Fruit fly (Drosophila melanogaster) whole organism, embryonic: ENCODE data around the gene CG9150.

ENCODE experiments used
- Ada2b ChIP-seq: fragments of 200-800 bp; sonication (Bioruptor generic); IDR thresholded peaks from 2 replicates; pipeline ENCODE4 v1.3.6; 2022; ENCODE audit warnings: missing biosample characterization, missing genetic modification characterization
- Antp ChIP-seq: fragments of 200-800 bp; sonication (Bioruptor generic); optimal IDR thresholded peaks from 3 replicates; lab custom pipeline; 2016; ENCODE audit warnings: missing biosample characterization, missing genetic modification characterization
- B-H2 ChIP-seq: fragments of 200-800 bp; sonication (Bioruptor generic); optimal IDR thresholded peaks from 2 replicates; lab custom pipeline; 2018; ENCODE audit warnings: missing biosample characterization, mild to moderate bottlenecking, missing genetic modification characterization
- CG10959 ChIP-seq: fragments of 200-800 bp; sonication (Bioruptor generic); IDR thresholded peaks from 2 replicates; pipeline ENCODE4 v1.3.6; 2022; ENCODE audit warnings: missing biosample characterization, missing genetic modification characterization
- CG11085 ChIP-seq: fragments of 200-800 bp; sonication (Bioruptor generic); IDR thresholded peaks from 2 replicates; pipeline ENCODE4 v1.3.6; 2022; ENCODE audit warnings: missing biosample characterization, missing genetic modification characterization
- CG13775 ChIP-seq: fragments of 200-800 bp; sonication (Bioruptor generic); optimal IDR thresholded peaks from 3 replicates; lab custom pipeline; 2017; ENCODE audit warnings: missing biosample characterization, mild to moderate bottlenecking, missing genetic modification characterization
- CG13894 ChIP-seq: fragments of 200-800 bp; sonication (Bioruptor generic); optimal IDR thresholded peaks from 3 replicates; lab custom pipeline; 2018; ENCODE audit warnings: missing biosample characterization, mild to moderate bottlenecking, missing genetic modification characterization, moderate library complexity
- CG14014 ChIP-seq: fragments of 200-800 bp; sonication (Bioruptor generic); IDR thresholded peaks from 2 replicates; pipeline ENCODE4 v1.3.6; 2022; ENCODE audit warnings: missing biosample characterization, missing genetic modification characterization
- CG17359 ChIP-seq: fragments of 200-800 bp; sonication (Bioruptor generic); optimal IDR thresholded peaks from 3 replicates; lab custom pipeline; 2018; ENCODE audit warnings: missing biosample characterization, mild to moderate bottlenecking, missing genetic modification characterization, moderate library complexity
- CG1792 ChIP-seq: fragments of 200-800 bp; sonication (Bioruptor generic); optimal IDR thresholded peaks from 2 replicates; lab custom pipeline; 2016; ENCODE audit warnings: missing biosample characterization, missing genetic modification characterization
- CG2712 ChIP-seq: fragments of 200-800 bp; optimal IDR thresholded peaks from 3 replicates; lab custom pipeline; 2019; ENCODE audit warnings: missing biosample characterization, mild to moderate bottlenecking, missing genetic modification characterization, moderate library complexity
- CG3847 ChIP-seq: fragments of 200-800 bp; sonication (Bioruptor generic); IDR thresholded peaks from 2 replicates; pipeline ENCODE4 v1.3.6; 2022; ENCODE audit warnings: missing biosample characterization, missing genetic modification characterization
- CG4424 ChIP-seq: fragments of 200-800 bp; sonication (Bioruptor generic); optimal IDR thresholded peaks from 3 replicates; lab custom pipeline; 2016; ENCODE audit warnings: missing biosample characterization, missing genetic modification characterization
- CG4730 ChIP-seq: fragments of 200-800 bp; sonication (Bioruptor generic); IDR thresholded peaks from 2 replicates; pipeline ENCODE4 v1.3.6; 2022; ENCODE audit warnings: missing biosample characterization, missing genetic modification characterization
- CG7357 ChIP-seq: fragments of 200-800 bp; sonication (Bioruptor generic); IDR thresholded peaks from 3 replicates; pipeline ENCODE4 v1.3.6; 2022; ENCODE audit warnings: missing biosample characterization, missing genetic modification characterization
- CG8924 ChIP-seq: fragments of 200-800 bp; optimal IDR thresholded peaks from 3 replicates; lab custom pipeline; 2019; ENCODE audit warnings: missing biosample characterization, mild to moderate bottlenecking, missing genetic modification characterization, moderate library complexity
- CG8944 ChIP-seq: fragments of 200-800 bp; sonication (Bioruptor generic); optimal IDR thresholded peaks from 3 replicates; lab custom pipeline; 2016; ENCODE audit warnings: missing biosample characterization, missing genetic modification characterization
- CG9437 ChIP-seq: fragments of 200-800 bp; sonication (Bioruptor generic); optimal IDR thresholded peaks from 2 replicates; lab custom pipeline; 2018; ENCODE audit warnings: missing biosample characterization, mild to moderate bottlenecking, missing genetic modification characterization
- CkIIα-i1 ChIP-seq: fragments of 200-800 bp; sonication (Bioruptor generic); IDR thresholded peaks from 2 replicates; pipeline ENCODE4 v1.3.6; 2022; ENCODE audit warnings: missing biosample characterization, missing genetic modification characterization
- CoRest ChIP-seq: fragments of 200-800 bp; sonication (Bioruptor generic); optimal IDR thresholded peaks from 3 replicates; lab custom pipeline; 2018; ENCODE audit warnings: missing biosample characterization, mild to moderate bottlenecking, missing genetic modification characterization, moderate library complexity
- Dad ChIP-seq: fragments of 200-800 bp; sonication (Bioruptor generic); optimal IDR thresholded peaks from 3 replicates; lab custom pipeline; 2016; ENCODE audit warnings: missing biosample characterization, missing genetic modification characterization
- Drgx ChIP-seq: fragments of 200-800 bp; sonication (Bioruptor generic); IDR thresholded peaks from 2 replicates; pipeline ENCODE4 v1.3.6; 2022; ENCODE audit warnings: missing biosample characterization, missing genetic modification characterization
- E2f1 ChIP-seq: fragments of 200-800 bp; sonication (Bioruptor generic); IDR thresholded peaks from 2 replicates; pipeline ENCODE4 v1.3.6; 2022; ENCODE audit warnings: missing biosample characterization, missing genetic modification characterization
- Eip74EF ChIP-seq, 2 experiments: fragments of 200-800 bp in 1 of 2; fragments of >200 bp in 1 of 2; sonication (Bioruptor generic) in 1 of 2; optimal IDR thresholded peaks; 2 replicates each; lab custom pipeline; 2017 to 2019; ENCODE audit warnings: missing biosample characterization in 2 of 2, missing genetic modification characterization in 2 of 2, mild to moderate bottlenecking in 1 of 2, moderate library complexity in 1 of 2
- Fer1 ChIP-seq: fragments of 200-800 bp; sonication (Bioruptor generic); optimal IDR thresholded peaks from 2 replicates; lab custom pipeline; 2017; ENCODE audit warnings: missing biosample characterization, mild to moderate bottlenecking, missing genetic modification characterization
- MTF-1 ChIP-seq: fragments of 200-800 bp; sonication (Bioruptor generic); optimal IDR thresholded peaks from 2 replicates; lab custom pipeline; 2018; ENCODE audit warnings: missing biosample characterization, mild to moderate bottlenecking, missing genetic modification characterization, borderline replicate concordance
- NfI ChIP-seq: fragments of 200-800 bp; sonication (Bioruptor generic); optimal IDR thresholded peaks from 3 replicates; lab custom pipeline; 2018; ENCODE audit warnings: missing biosample characterization, mild to moderate bottlenecking, missing genetic modification characterization, moderate library complexity
- Sin3A ChIP-seq: fragments of >200 bp; optimal IDR thresholded peaks from 2 replicates; lab custom pipeline; 2018
- ash1 ChIP-seq: fragments of 200-800 bp; sonication (Bioruptor generic); optimal IDR thresholded peaks from 2 replicates; lab custom pipeline; 2018; ENCODE audit warnings: missing biosample characterization, mild to moderate bottlenecking, missing genetic modification characterization
- bbx ChIP-seq: fragments of 200-800 bp; sonication (Bioruptor generic); IDR thresholded peaks from 2 replicates; pipeline ENCODE4 v1.3.6; 2022; ENCODE audit warnings: missing biosample characterization, missing genetic modification characterization; ENCODE audit not compliant: partially characterized antibody
- bsh ChIP-seq, 2 experiments: fragments of 200-800 bp; sonication (Bioruptor generic); optimal IDR thresholded peaks; 2 replicates each; lab custom pipeline; 2017 to 2018; ENCODE audit warnings: mild to moderate bottlenecking in 2 of 2, missing biosample characterization in 2 of 2, missing genetic modification characterization in 2 of 2, moderate library complexity in 1 of 2
- ci ChIP-seq: fragments of 200-800 bp; sonication (Bioruptor generic); IDR thresholded peaks from 3 replicates; pipeline ENCODE4 v1.3.6; 2022; ENCODE audit warnings: missing biosample characterization, missing genetic modification characterization
- crc ChIP-seq: fragments of 200-800 bp; sonication (Bioruptor generic); optimal IDR thresholded peaks from 2 replicates; lab custom pipeline; 2016; ENCODE audit warnings: missing biosample characterization, missing genetic modification characterization
- ewg ChIP-seq: fragments of 200-800 bp; sonication (Bioruptor generic); optimal IDR thresholded peaks from 3 replicates; lab custom pipeline; 2017; ENCODE audit warnings: mild to moderate bottlenecking, missing biosample characterization, missing genetic modification reagents, missing genetic modification characterization
- jing ChIP-seq: fragments of 200-800 bp; sonication (Bioruptor generic); optimal IDR thresholded peaks from 2 replicates; lab custom pipeline; 2018; ENCODE audit warnings: missing biosample characterization, mild to moderate bottlenecking, missing genetic modification characterization
- lab ChIP-seq: fragments of 200-800 bp; sonication (Bioruptor generic); optimal IDR thresholded peaks from 3 replicates; lab custom pipeline; 2017; ENCODE audit warnings: missing biosample characterization, missing genetic modification characterization, mild to moderate bottlenecking, moderate library complexity, missing genetic modification reagents
- lilli ChIP-seq: fragments of 200-800 bp; sonication (Bioruptor generic); optimal IDR thresholded peaks from 3 replicates; lab custom pipeline; 2016; ENCODE audit warnings: missing biosample characterization, missing genetic modification characterization
- mirr ChIP-seq: fragments of 200-800 bp; sonication (Bioruptor generic); optimal IDR thresholded peaks from 3 replicates; lab custom pipeline; 2018; ENCODE audit warnings: missing biosample characterization, mild to moderate bottlenecking, missing genetic modification characterization
- nau ChIP-seq: fragments of 200-800 bp; sonication (Bioruptor generic); optimal IDR thresholded peaks from 3 replicates; lab custom pipeline; 2017; ENCODE audit warnings: missing biosample characterization, mild to moderate bottlenecking, missing genetic modification characterization, missing genetic modification reagents
- org-1 ChIP-seq: fragments of 200-800 bp; sonication (Bioruptor generic); optimal IDR thresholded peaks from 2 replicates; lab custom pipeline; 2017; ENCODE audit warnings: missing biosample characterization, missing genetic modification characterization
- phol ChIP-seq: fragments of 200-800 bp; sonication (Bioruptor generic); optimal IDR thresholded peaks from 3 replicates; lab custom pipeline; 2018; ENCODE audit warnings: missing biosample characterization, mild to moderate bottlenecking, missing genetic modification characterization, moderate library complexity
- pnt ChIP-seq: fragments of 200-800 bp; sonication (Bioruptor generic); optimal IDR thresholded peaks from 3 replicates; lab custom pipeline; 2016; ENCODE audit warnings: missing biosample characterization, missing genetic modification characterization
- scrt ChIP-seq: fragments of 200-800 bp; sonication (Bioruptor generic); optimal IDR thresholded peaks from 2 replicates; lab custom pipeline; 2018; ENCODE audit warnings: missing biosample characterization, mild to moderate bottlenecking, missing genetic modification characterization, moderate library complexity
- sens-2 ChIP-seq: fragments of 200-800 bp; sonication (Bioruptor generic); IDR thresholded peaks from 2 replicates; pipeline ENCODE4 v1.3.6; 2022; ENCODE audit warnings: missing biosample characterization, missing genetic modification characterization
- slp2 ChIP-seq: fragments of 200-800 bp; sonication (Bioruptor generic); optimal IDR thresholded peaks from 2 replicates; lab custom pipeline; 2016; ENCODE audit warnings: missing biosample characterization, missing genetic modification characterization
- sr ChIP-seq: fragments of 200-800 bp; sonication (Bioruptor generic); IDR thresholded peaks from 3 replicates; pipeline ENCODE4 v1.3.6; 2022; ENCODE audit warnings: missing biosample characterization, missing genetic modification characterization
- twi ChIP-seq: fragments of 200-800 bp; optimal IDR thresholded peaks from 2 replicates; lab custom pipeline; 2019; ENCODE audit warnings: missing biosample characterization, mild to moderate bottlenecking, missing genetic modification characterization, moderate library complexity
- tx ChIP-seq: fragments of 200-800 bp; sonication (Bioruptor generic); optimal IDR thresholded peaks from 2 replicates; lab custom pipeline; 2016; ENCODE audit warnings: missing biosample characterization, missing genetic modification characterization
- unpg ChIP-seq: fragments of 200-800 bp; sonication (Bioruptor generic); optimal IDR thresholded peaks from 3 replicates; lab custom pipeline; 2018; ENCODE audit warnings: missing biosample characterization, mild to moderate bottlenecking, missing genetic modification characterization, moderate library complexity

The CG9150 gene

dm6 chr2L:6045972-6046718 lies 22.2 kb downstream of the CG9150 start, which contains the start of gene Pfas (continued):
- peak; percentile 26 for TF ChIP-seq MTF-1
- TF ChIP-seq twi (tag; lab: Kevin White, UChicago): no peak
- no peak for TF ChIP-seq CG7357
- peak; percentile 58 for TF ChIP-seq CG13894 (tag; lab: Kevin White, UChicago)
- no peak for TF ChIP-seq CkIIα-i1 (GFP tag; lab: Robert Waterston, UW)
- TF ChIP-seq mirr (GFP tag; lab: Kevin White, UChicago): peak; percentile 75
- peak; percentile 83 for TF ChIP-seq lab (GFP tag; lab: Kevin White, UChicago)
- peak; percentile 47 for TF ChIP-seq tx
- TF ChIP-seq bbx: 0 out of 2 replicates have a peak, but pooled peaks have one; percentile 22
- peak; percentile 57 for TF ChIP-seq CG1792 (GFP tag; lab: Kevin White, UChicago)
- TF ChIP-seq bsh (GFP tag; optimal IDR thresholded peaks at IDR 0.05; lab: Kevin White, UChicago): peak in 1 of 2 experiments; percentile 45
- peak; percentile 36 for TF ChIP-seq CG8924 (tag; lab: Kevin White, UChicago)
- TF ChIP-seq nau: no peak
- TF ChIP-seq sr (GFP tag; lab: Robert Waterston, UW): no peak
- TF ChIP-seq phol: peak; percentile 21
- TF ChIP-seq slp2 (GFP tag; lab: Kevin White, UChicago): no peak
- TF ChIP-seq jing: no peak
- TF ChIP-seq CG2712 (tag; lab: Kevin White, UChicago): peak; percentile 38
- TF ChIP-seq CG13775 (GFP tag; lab: Kevin White, UChicago): no peak
- TF ChIP-seq NfI (GFP tag; lab: Kevin White, UChicago): peak; percentile 63
- TF ChIP-seq E2f1 (GFP tag; lab: Robert Waterston, UW): peak; percentile 22; the same call in 1 of the 2 replicates
- TF ChIP-seq Drgx (GFP tag; lab: Robert Waterston, UW): 0 out of 2 replicates have a peak, but pooled peaks have one; percentile 26
- TF ChIP-seq ci (GFP tag; lab: Robert Waterston, UW): peak; percentile 78; the same call in 2 of the 3 replicates
- peak; percentile 22 for TF ChIP-seq CG17359 (tag; lab: Kevin White, UChicago)
- peak; percentile 39; the same call in 1 of the 2 replicates for TF ChIP-seq Ada2b (GFP tag; lab: Robert Waterston, UW)
- TF ChIP-seq Dad (GFP tag; lab: Kevin White, UChicago): peak; percentile 48
- TF ChIP-seq Sin3A (lab: Kevin White, UChicago): no peak
- peak; percentile 47 for TF ChIP-seq scrt (GFP tag; lab: Kevin White, UChicago)
- peak; percentile 81 for TF ChIP-seq lilli (GFP tag; lab: Kevin White, UChicago)
- TF ChIP-seq B-H2 (GFP tag; lab: Kevin White, UChicago): peak; percentile 83
- peak; percentile 54 for TF ChIP-seq CG10959 (GFP tag; lab: Robert Waterston, UW)
- TF ChIP-seq unpg (GFP tag; lab: Kevin White, UChicago): peak; percentile 40
- TF ChIP-seq ash1: peak; percentile 18
- no peak for TF ChIP-seq sens-2
- peak; percentile 34 for TF ChIP-seq crc
- peak; percentile 3 for TF ChIP-seq pnt
- peak; percentile 6 for TF ChIP-seq ewg (GFP tag; lab: Kevin White, UChicago)
- TF ChIP-seq CG14014 (GFP tag; lab: Robert Waterston, UW): peak; percentile 42; the same call in 1 of the 2 replicates
- peak; percentile 38 for TF ChIP-seq Antp (GFP tag; lab: Kevin White, UChicago)
- TF ChIP-seq CG8944: peak; percentile 37
- TF ChIP-seq CG4424 (GFP tag; lab: Kevin White, UChicago): peak; percentile 58
- TF ChIP-seq CG11085 (GFP tag; lab: Robert Waterston, UW): no peak
- peak; percentile 72 for TF ChIP-seq Fer1 (GFP tag; lab: Kevin White, UChicago)
- TF ChIP-seq CG3847 (GFP tag; lab: Robert Waterston, UW): peak; percentile 63
- TF ChIP-seq CoRest (tag; lab: Kevin White, UChicago): peak; percentile 59
- TF ChIP-seq CG4730 (GFP tag; lab: Robert Waterston, UW): no peak
- TF ChIP-seq Eip74EF (GFP tag; optimal IDR thresholded peaks at IDR 0.05; lab: Kevin White, UChicago): no peak
- peak; percentile 8 for TF ChIP-seq CG9437 (GFP tag; lab: Kevin White, UChicago)
- TF ChIP-seq org-1 (GFP tag; lab: Kevin White, UChicago): peak; percentile 25
